Worm (Caenorhabditis elegans) whole organism, mixed stage, embryonic: ENCODE measurements around the gene M02B7.7.

Experiments used
- ceh-39 ChIP-seq: fragments of 150-350 bp; optimal IDR thresholded peaks from 2 replicates; lab custom pipeline; 2014; ENCODE audit warnings: missing biosample characterization, missing genetic modification characterization
- lin-13 ChIP-seq: fragments of 150-350 bp; optimal IDR thresholded peaks from 2 replicates; lab custom pipeline; 2014; ENCODE audit warnings: missing biosample characterization, missing genetic modification characterization
- nhr-12 ChIP-seq: fragments of 150-350 bp; optimal IDR thresholded peaks from 2 replicates; lab custom pipeline; 2014; ENCODE audit warnings: missing biosample characterization, missing genetic modification characterization
- snpc-4 ChIP-seq: fragments of 150-350 bp; optimal IDR thresholded peaks from 2 replicates; lab custom pipeline; 2014; ENCODE audit warnings: missing biosample characterization, missing genetic modification characterization
- sptf-1 ChIP-seq: sonication (generic microtip); optimal IDR thresholded peaks from 2 replicates; lab custom pipeline; 2017; ENCODE audit warnings: mild to moderate bottlenecking, missing genetic modification characterization, moderate library complexity, missing compliant biosample characterization
- unc-39 ChIP-seq: fragments of 150-350 bp; optimal IDR thresholded peaks from 2 replicates; lab custom pipeline; 2014; ENCODE audit warnings: missing biosample characterization, missing genetic modification characterization

- TF ChIP-seq sptf-1 (tag; lab: Kevin White, UChicago) (no peak), unc-39 (tag; lab: Kevin White, UChicago) (no peak), ceh-39 (tag; lab: Kevin White, UChicago) (no peak), lin-13 (tag; lab: Kevin White, UChicago) (no peak), snpc-4 (tag; lab: Kevin White, UChicago) (no peak), nhr-12 (no peak)
Measured at ce11 chrIV:3844584-3844983, 37.6 kb upstream of the M02B7.7 start.
